Worm (Caenorhabditis elegans) whole organism, mixed stage, embryonic: Measurements from ENCODE around the gene H06A10.1.

Experiments used
- M03D4.4 ChIP-seq: sonication (generic microtip); optimal IDR thresholded peaks from 2 replicates; lab custom pipeline; 2017; ENCODE audit warnings: mild to moderate bottlenecking, missing genetic modification characterization, missing compliant biosample characterization
- bed-3 ChIP-seq: fragments of 200-800 bp; sonication (Bioruptor generic); optimal IDR thresholded peaks from 3 replicates; lab custom pipeline; 2018; ENCODE audit warnings: mild to moderate bottlenecking, missing genetic modification characterization, moderate library complexity, missing compliant biosample characterization
- blmp-1 ChIP-seq: fragments of 150-350 bp; optimal IDR thresholded peaks from 2 replicates; lab custom pipeline; 2014; ENCODE audit warnings: missing biosample characterization, missing genetic modification characterization
- ceh-39 ChIP-seq: fragments of 150-350 bp; optimal IDR thresholded peaks from 2 replicates; lab custom pipeline; 2014; ENCODE audit warnings: missing biosample characterization, missing genetic modification characterization
- ceh-43 ChIP-seq: fragments of 200-800 bp; sonication (Bioruptor generic); optimal IDR thresholded peaks from 2 replicates; lab custom pipeline; 2018; ENCODE audit warnings: mild to moderate bottlenecking, missing genetic modification characterization, moderate library complexity, missing compliant biosample characterization
- ceh-83 ChIP-seq: fragments of 200-800 bp; sonication (Bioruptor generic); optimal IDR thresholded peaks from 2 replicates; lab custom pipeline; 2018; ENCODE audit warnings: mild to moderate bottlenecking, missing genetic modification characterization, missing compliant biosample characterization
- ces-1 ChIP-seq: fragments of 150-350 bp; optimal IDR thresholded peaks from 2 replicates; lab custom pipeline; 2014; ENCODE audit warnings: missing biosample characterization, missing genetic modification reagents, missing genetic modification characterization
- cnd-1 ChIP-seq: fragments of 200-800 bp; sonication (Bioruptor generic); optimal IDR thresholded peaks from 2 replicates; lab custom pipeline; 2018; ENCODE audit warnings: mild to moderate bottlenecking, missing genetic modification characterization, missing compliant biosample characterization
- drap-1 ChIP-seq: fragments of 200-800 bp; sonication (Bioruptor generic); optimal IDR thresholded peaks from 3 replicates; lab custom pipeline; 2018; ENCODE audit warnings: mild to moderate bottlenecking, missing genetic modification characterization, missing compliant biosample characterization
- elt-1 ChIP-seq: sonication (generic microtip); optimal IDR thresholded peaks from 2 replicates; lab custom pipeline; 2017; ENCODE audit warnings: missing genetic modification characterization, mild to moderate bottlenecking, missing compliant biosample characterization, antibody characterized with exemption, moderate library complexity, borderline replicate concordance; ENCODE audit not compliant: insufficient read depth
- elt-3 ChIP-seq: fragments of 150-350 bp; optimal IDR thresholded peaks from 2 replicates; lab custom pipeline; 2014; ENCODE audit warnings: missing biosample characterization, missing genetic modification characterization
- flh-1 ChIP-seq: fragments of 200-800 bp; sonication (Bioruptor generic); optimal IDR thresholded peaks from 2 replicates; lab custom pipeline; 2018; ENCODE audit warnings: mild to moderate bottlenecking, missing genetic modification characterization, moderate library complexity, missing compliant biosample characterization
- ham-2 ChIP-seq: fragments of 200-800 bp; sonication (Bioruptor generic); optimal IDR thresholded peaks from 2 replicates; lab custom pipeline; 2018; ENCODE audit warnings: mild to moderate bottlenecking, missing genetic modification characterization, missing compliant biosample characterization
- hlh-1 ChIP-seq: fragments of 150-350 bp; optimal IDR thresholded peaks from 2 replicates; lab custom pipeline; 2014; ENCODE audit warnings: missing biosample characterization, missing genetic modification reagents, missing genetic modification characterization
- lin-13 ChIP-seq: fragments of 150-350 bp; optimal IDR thresholded peaks from 2 replicates; lab custom pipeline; 2014; ENCODE audit warnings: missing biosample characterization, missing genetic modification characterization
- lin-32 ChIP-seq: fragments of 200-800 bp; sonication (Bioruptor generic); optimal IDR thresholded peaks from 2 replicates; lab custom pipeline; 2018; ENCODE audit warnings: mild to moderate bottlenecking, missing genetic modification characterization, missing compliant biosample characterization
- lsy-2 ChIP-seq: fragments of 150-350 bp; optimal IDR thresholded peaks from 2 replicates; lab custom pipeline; 2014; ENCODE audit warnings: missing biosample characterization, missing genetic modification characterization
- mab-5 ChIP-seq: fragments of 150-350 bp; optimal IDR thresholded peaks from 2 replicates; lab custom pipeline; 2014; ENCODE audit warnings: missing biosample characterization, missing genetic modification characterization
- mep-1 ChIP-seq: fragments of 150-350 bp; optimal IDR thresholded peaks from 2 replicates; lab custom pipeline; 2017; ENCODE audit warnings: missing biosample characterization, missing genetic modification reagents, missing genetic modification characterization, inconsistent platforms
- mls-2 ChIP-seq: sonication (generic microtip); optimal IDR thresholded peaks from 2 replicates; lab custom pipeline; 2016; ENCODE audit warnings: mild to moderate bottlenecking, missing genetic modification characterization, moderate library complexity, missing compliant biosample characterization
- nhr-12 ChIP-seq: fragments of 150-350 bp; optimal IDR thresholded peaks from 2 replicates; lab custom pipeline; 2014; ENCODE audit warnings: missing biosample characterization, missing genetic modification characterization
- nhr-2 ChIP-seq: fragments of 150-350 bp; optimal IDR thresholded peaks from 2 replicates; lab custom pipeline; 2014; ENCODE audit warnings: missing biosample characterization, missing genetic modification characterization
- nhr-237 ChIP-seq: fragments of 150-350 bp; optimal IDR thresholded peaks from 2 replicates; lab custom pipeline; 2014; ENCODE audit warnings: missing biosample characterization, missing genetic modification characterization
- nhr-28 ChIP-seq: fragments of 150-350 bp; optimal IDR thresholded peaks from 2 replicates; lab custom pipeline; 2014; ENCODE audit warnings: missing biosample characterization, missing genetic modification characterization
- nhr-76 ChIP-seq: sonication (generic microtip); optimal IDR thresholded peaks from 2 replicates; lab custom pipeline; 2017; ENCODE audit warnings: missing biosample characterization, missing genetic modification characterization
- pha-4 ChIP-seq: fragments of 150-350 bp; optimal IDR thresholded peaks from 2 replicates; lab custom pipeline; 2018; ENCODE audit warnings: missing biosample characterization, missing genetic modification reagents, missing genetic modification characterization
- sem-2 ChIP-seq: fragments of 200-800 bp; sonication (Bioruptor generic); optimal IDR thresholded peaks from 2 replicates; lab custom pipeline; 2018; ENCODE audit warnings: mild to moderate bottlenecking, missing genetic modification characterization, missing compliant biosample characterization
- snpc-4 ChIP-seq: fragments of 150-350 bp; optimal IDR thresholded peaks from 2 replicates; lab custom pipeline; 2014; ENCODE audit warnings: missing biosample characterization, missing genetic modification characterization
- sptf-1 ChIP-seq: sonication (generic microtip); optimal IDR thresholded peaks from 2 replicates; lab custom pipeline; 2017; ENCODE audit warnings: mild to moderate bottlenecking, missing genetic modification characterization, moderate library complexity, missing compliant biosample characterization
- unc-39 ChIP-seq: fragments of 150-350 bp; optimal IDR thresholded peaks from 2 replicates; lab custom pipeline; 2014; ENCODE audit warnings: missing biosample characterization, missing genetic modification characterization
- unc-62 ChIP-seq: fragments of 150-350 bp; optimal IDR thresholded peaks from 2 replicates; lab custom pipeline; 2014; ENCODE audit warnings: missing biosample characterization, missing genetic modification reagents, missing genetic modification characterization
- zip-8 ChIP-seq: fragments of 150-350 bp; optimal IDR thresholded peaks from 2 replicates; lab custom pipeline; 2014; ENCODE audit warnings: missing biosample characterization, missing genetic modification characterization

Gene H06A10.1

ce11 chrX:13507233-13507632, at the start of gene H06A10.1:
H06A10.1 (plus strand) TSS chrX:13507533.
- TF ChIP-seq mep-1 (tag; lab: Kevin White, UChicago) = no peak
- no peak for TF ChIP-seq sem-2 (GFP tag; lab: Kevin White, UChicago)
- TF ChIP-seq ham-2 (GFP tag; lab: Kevin White, UChicago) = no peak
- TF ChIP-seq zip-8 (tag; lab: Kevin White, UChicago) = no peak
- no peak for TF ChIP-seq nhr-76 (tag; lab: Kevin White, UChicago)
- no peak for TF ChIP-seq ceh-83 (GFP tag; lab: Kevin White, UChicago)
- TF ChIP-seq nhr-237 (tag; lab: Kevin White, UChicago) = no peak
- no peak for TF ChIP-seq unc-62 (GFP tag; lab: Kevin White, UChicago)
- no peak for TF ChIP-seq drap-1
- TF ChIP-seq pha-4 (tag; lab: Kevin White, UChicago) = no peak
- TF ChIP-seq flh-1 = no peak
- TF ChIP-seq blmp-1 (tag; lab: Kevin White, UChicago) = no peak
- TF ChIP-seq cnd-1 (tag; lab: Kevin White, UChicago) = no peak
- no peak for TF ChIP-seq bed-3
- TF ChIP-seq elt-3 = no peak
- no peak for TF ChIP-seq lsy-2 (tag; lab: Kevin White, UChicago)
- no peak for TF ChIP-seq nhr-2 (tag; lab: Kevin White, UChicago)
- no peak for TF ChIP-seq ceh-43 (GFP tag; lab: Kevin White, UChicago)
- TF ChIP-seq nhr-12 (tag; lab: Kevin White, UChicago) = no peak
- TF ChIP-seq unc-39 (tag; lab: Kevin White, UChicago) = no peak

- no peak for TF ChIP-seq lsy-2 (tag; lab: Kevin White, UChicago)
- TF ChIP-seq lin-13 = no peak
- TF ChIP-seq mls-2 (tag; lab: Kevin White, UChicago) = no peak
- TF ChIP-seq M03D4.4 = no peak
- no peak for TF ChIP-seq bed-3
- no peak for TF ChIP-seq ham-2 (GFP tag; lab: Kevin White, UChicago)
- no peak for TF ChIP-seq nhr-2 (tag; lab: Kevin White, UChicago)
These were observed 44.8 kb upstream of the H06A10.1 start, which contains the start of gene F02D10.3 for ce11 chrX:13462519-13462918. F02D10.3 (minus strand) TSS chrX:13462619.

- TF ChIP-seq ces-1 (GFP tag; lab: Kevin White, UChicago) (no peak), lin-13 (no peak), hlh-1 (no peak), elt-1 (tag; lab: Kevin White, UChicago) (no peak), snpc-4 (no peak), sem-2 (GFP tag; lab: Kevin White, UChicago) (no peak), mab-5 (no peak), cnd-1 (tag; lab: Kevin White, UChicago) (no peak), nhr-28 (no peak), bed-3 (no peak), nhr-12 (tag; lab: Kevin White, UChicago) (no peak), flh-1 (no peak), lin-32 (GFP tag; lab: Kevin White, UChicago) (no peak), ham-2 (GFP tag; lab: Kevin White, UChicago) (no peak), nhr-76 (tag; lab: Kevin White, UChicago) (no peak), drap-1 (no peak), ceh-43 (GFP tag; lab: Kevin White, UChicago) (no peak), nhr-2 (tag; lab: Kevin White, UChicago) (no peak), ceh-39 (no peak), sptf-1 (tag; lab: Kevin White, UChicago) (no peak)
These were observed 43.5 kb upstream of the H06A10.1 start, which contains the start of gene F02D10.2 for ce11 chrX:13463793-13464192. F02D10.2 (minus strand) TSS chrX:13463893.

ce11 chrX:13466926-13467866, 40.1 kb upstream of the H06A10.1 start, which contains the start of gene col-183:
col-183 (minus strand) TSS chrX:13467764.
- no peak for TF ChIP-seq mab-5
- no peak for TF ChIP-seq unc-39 (tag; lab: Kevin White, UChicago)
- no peak for TF ChIP-seq pha-4 (tag; lab: Kevin White, UChicago)
- no peak for TF ChIP-seq M03D4.4
- TF ChIP-seq nhr-2 (tag; lab: Kevin White, UChicago) = no peak
- TF ChIP-seq sptf-1 (tag; lab: Kevin White, UChicago) = no peak
- TF ChIP-seq nhr-12 (tag; lab: Kevin White, UChicago) = no peak
- TF ChIP-seq flh-1 = no peak
- no peak for TF ChIP-seq nhr-28
- no peak for TF ChIP-seq mls-2 (tag; lab: Kevin White, UChicago)
- no peak for TF ChIP-seq lin-13
- no peak for TF ChIP-seq lsy-2 (tag; lab: Kevin White, UChicago)
- TF ChIP-seq blmp-1 (tag; lab: Kevin White, UChicago) = no peak
- no peak for TF ChIP-seq nhr-76 (tag; lab: Kevin White, UChicago)
- no peak for TF ChIP-seq elt-3
- no peak for TF ChIP-seq bed-3
- TF ChIP-seq drap-1 = no peak
